Worm (Caenorhabditis elegans) whole organism, young adult: ENCODE measurements around the gene rml-3.

Experiments used
- C06A6.2 ChIP-seq: fragments of 200-800 bp; sonication (Bioruptor generic); conservative IDR thresholded peaks from 2 replicates; pipeline ENCODE4 v1.3.6; 2022; ENCODE audit warnings: missing genetic modification characterization, missing compliant biosample characterization
- F23B12.7 ChIP-seq: sonication (generic microtip); optimal IDR thresholded peaks from 2 replicates; lab custom pipeline; 2017; ENCODE audit warnings: missing genetic modification characterization, mild to moderate bottlenecking, missing compliant biosample characterization, antibody characterized with exemption, moderate library complexity; ENCODE audit not compliant: insufficient read depth
- F37B4.10 ChIP-seq: fragments of 200-800 bp; sonication (Bioruptor generic); IDR thresholded peaks from 2 replicates; pipeline ENCODE4 v1.3.6; 2022; ENCODE audit warnings: missing genetic modification characterization, missing compliant biosample characterization
- F52B5.7 ChIP-seq: sonication (generic microtip); optimal IDR thresholded peaks from 2 replicates; lab custom pipeline; 2016; ENCODE audit warnings: mild to moderate bottlenecking, missing genetic modification characterization, missing compliant biosample characterization
- F55B11.4 ChIP-seq: sonication (generic microtip); optimal IDR thresholded peaks from 2 replicates; lab custom pipeline; 2016; ENCODE audit warnings: missing compliant biosample characterization, missing genetic modification characterization, borderline replicate concordance; ENCODE audit not compliant: insufficient read depth
- K11D2.4 ChIP-seq: fragments of 200-800 bp; sonication (Bioruptor generic); IDR thresholded peaks from 2 replicates; pipeline ENCODE4 v1.3.6; 2022; ENCODE audit warnings: missing genetic modification reagents, missing genetic modification characterization, missing compliant biosample characterization
- Y53F4B.3 ChIP-seq: fragments of 200-800 bp; sonication (Bioruptor generic); IDR thresholded peaks from 2 replicates; pipeline ENCODE4 v1.3.6; 2022; ENCODE audit warnings: missing genetic modification reagents, missing genetic modification characterization, missing compliant biosample characterization
- Y56A3A.18 ChIP-seq: fragments of 200-800 bp; sonication (Bioruptor generic); IDR thresholded peaks from 2 replicates; pipeline ENCODE4 v1.3.6; 2022; ENCODE audit warnings: missing genetic modification reagents, missing genetic modification characterization, missing compliant biosample characterization
- ZK185.1 ChIP-seq: sonication (generic microtip); optimal IDR thresholded peaks from 2 replicates; lab custom pipeline; 2016; ENCODE audit warnings: mild to moderate bottlenecking, missing genetic modification characterization, missing compliant biosample characterization; ENCODE audit not compliant: poor library complexity, severe bottlenecking
- attf-6 ChIP-seq: fragments of 200-800 bp; sonication (Bioruptor generic); IDR thresholded peaks from 2 replicates; pipeline ENCODE4 v1.3.6; 2022; ENCODE audit warnings: missing genetic modification reagents, missing genetic modification characterization, missing compliant biosample characterization
- bed-1 ChIP-seq: fragments of 200-800 bp; sonication (Bioruptor generic); IDR thresholded peaks from 2 replicates; pipeline ENCODE4 v1.3.6; 2022; ENCODE audit warnings: missing genetic modification reagents, missing genetic modification characterization, missing compliant biosample characterization
- cebp-2 ChIP-seq: fragments of 200-800 bp; sonication (Bioruptor generic); IDR thresholded peaks from 2 replicates; pipeline ENCODE4 v1.3.6; 2022; ENCODE audit warnings: missing genetic modification characterization, missing compliant biosample characterization
- ceh-100 ChIP-seq: fragments of 200-800 bp; sonication (Bioruptor generic); IDR thresholded peaks from 2 replicates; pipeline ENCODE4 v1.3.6; 2022; ENCODE audit warnings: missing genetic modification reagents, missing genetic modification characterization, missing compliant biosample characterization
- ceh-27 ChIP-seq: fragments of 200-800 bp; sonication (Bioruptor generic); optimal IDR thresholded peaks from 2 replicates; lab custom pipeline; 2018; ENCODE audit warnings: mild to moderate bottlenecking, missing genetic modification characterization, moderate library complexity, missing compliant biosample characterization
- ceh-79 ChIP-seq: sonication (generic microtip); optimal IDR thresholded peaks from 2 replicates; lab custom pipeline; 2017; ENCODE audit warnings: mild to moderate bottlenecking, missing genetic modification characterization, missing compliant biosample characterization
- die-1 ChIP-seq: sonication (generic microtip); optimal IDR thresholded peaks from 2 replicates; lab custom pipeline; 2016; ENCODE audit warnings: missing genotype, mild to moderate bottlenecking, missing genetic modification characterization, missing compliant biosample characterization
- egl-44 ChIP-seq: fragments of 200-800 bp; sonication (Bioruptor generic); IDR thresholded peaks from 2 replicates; pipeline ENCODE4 v1.3.6; 2022; ENCODE audit warnings: missing genetic modification reagents, missing genetic modification characterization, missing compliant biosample characterization
- egrh-3 ChIP-seq: fragments of 200-800 bp; sonication (Bioruptor generic); IDR thresholded peaks from 2 replicates; pipeline ENCODE4 v1.3.6; 2022; ENCODE audit warnings: missing genetic modification reagents, missing genetic modification characterization, missing compliant biosample characterization
- ets-4 ChIP-seq: fragments of 200-800 bp; sonication (Bioruptor generic); optimal IDR thresholded peaks from 2 replicates; lab custom pipeline; 2018; ENCODE audit warnings: mild to moderate bottlenecking, missing genetic modification characterization, missing compliant biosample characterization
- hmg-20 ChIP-seq: fragments of 200-800 bp; sonication (Bioruptor generic); IDR thresholded peaks from 2 replicates; pipeline ENCODE4 v1.3.6; 2022; ENCODE audit warnings: missing genetic modification reagents, missing genetic modification characterization, missing compliant biosample characterization
- hsf-1 ChIP-seq: fragments of 200-800 bp; sonication (Bioruptor generic); IDR thresholded peaks from 2 replicates; pipeline ENCODE4 v1.3.6; 2022; ENCODE audit warnings: missing genetic modification reagents, missing genetic modification characterization, missing compliant biosample characterization
- let-607 ChIP-seq, 2 experiments: fragments of 200-800 bp in 1 of 2; sonication (Bioruptor generic) in 1 of 2; sonication (generic microtip) in 1 of 2; optimal IDR thresholded peaks; 2 replicates each; lab custom pipeline; 2016 to 2018; ENCODE audit warnings: mild to moderate bottlenecking in 2 of 2, missing compliant biosample characterization in 2 of 2, missing genetic modification characterization in 2 of 2, moderate library complexity in 2 of 2, missing genotype in 1 of 2
- mes-4 ChIP-seq: sonication (generic microtip); optimal IDR thresholded peaks from 2 replicates; lab custom pipeline; 2016; ENCODE audit warnings: missing genotype, missing genetic modification characterization, missing compliant biosample characterization
- mxl-1 ChIP-seq: sonication (generic microtip); optimal IDR thresholded peaks from 2 replicates; lab custom pipeline; 2016; ENCODE audit warnings: missing genetic modification characterization, missing compliant biosample characterization
- nhr-120 ChIP-seq: fragments of 200-800 bp; sonication (Bioruptor generic); IDR thresholded peaks from 2 replicates; pipeline ENCODE4 v1.3.6; 2022; ENCODE audit warnings: missing genetic modification characterization, missing compliant biosample characterization
- nhr-27 ChIP-seq: fragments of 200-800 bp; sonication (Bioruptor generic); optimal IDR thresholded peaks from 2 replicates; lab custom pipeline; 2018; ENCODE audit warnings: mild to moderate bottlenecking, missing genetic modification characterization, moderate library complexity, missing compliant biosample characterization
- nhr-80 ChIP-seq: sonication (generic microtip); optimal IDR thresholded peaks from 2 replicates; lab custom pipeline; 2016; ENCODE audit warnings: missing genetic modification characterization, missing compliant biosample characterization
- pbrm-1 ChIP-seq: fragments of 200-800 bp; sonication (Bioruptor generic); IDR thresholded peaks from 2 replicates; pipeline ENCODE4 v1.3.6; 2022; ENCODE audit warnings: missing genetic modification reagents, missing genetic modification characterization, missing compliant biosample characterization
- sdz-38 ChIP-seq: sonication (generic microtip); optimal IDR thresholded peaks from 2 replicates; lab custom pipeline; 2016; ENCODE audit warnings: missing genotype, missing genetic modification characterization, missing compliant biosample characterization
- snpc-4 ChIP-seq, 5 experiments: fragments of 150-350 bp in 1 of 5; sonication (generic microtip) in 4 of 5; optimal IDR thresholded peaks; 2 replicates each; lab custom pipeline; 2014 to 2018; ENCODE audit warnings: missing genetic modification characterization in 5 of 5, missing biosample characterization in 3 of 5, antibody characterized with exemption in 2 of 5, mild to moderate bottlenecking in 2 of 5, missing compliant biosample characterization in 2 of 5, missing genotype in 2 of 5, moderate library complexity in 2 of 5, missing genetic modification reagents in 1 of 5
- somi-1 ChIP-seq: fragments of 200-800 bp; sonication (Bioruptor generic); optimal IDR thresholded peaks from 2 replicates; lab custom pipeline; 2018; ENCODE audit warnings: mild to moderate bottlenecking, missing genetic modification characterization, missing compliant biosample characterization
- tbp1 ChIP-seq: fragments of 200-800 bp; sonication (Bioruptor generic); optimal IDR thresholded peaks from 2 replicates; lab custom pipeline; 2018; ENCODE audit warnings: mild to moderate bottlenecking, missing genetic modification characterization, missing compliant biosample characterization
- unc-62 ChIP-seq: fragments of 150-350 bp; optimal IDR thresholded peaks from 2 replicates; lab custom pipeline; 2014; ENCODE audit warnings: missing biosample characterization, missing genetic modification reagents, missing genetic modification characterization
- zfh-2 ChIP-seq: fragments of 200-800 bp; sonication (Bioruptor generic); conservative IDR thresholded peaks from 2 replicates; pipeline ENCODE4 v1.3.6; 2022; ENCODE audit warnings: missing genetic modification reagents, missing genetic modification characterization, missing compliant biosample characterization
- ztf-25 ChIP-seq: fragments of 200-800 bp; sonication (Bioruptor generic); IDR thresholded peaks from 2 replicates; pipeline ENCODE4 v1.3.6; 2022; ENCODE audit warnings: missing genetic modification reagents, missing genetic modification characterization, missing compliant biosample characterization
- ztf-28 ChIP-seq: fragments of 200-800 bp; sonication (Bioruptor generic); IDR thresholded peaks from 2 replicates; pipeline ENCODE4 v1.3.6; 2022; ENCODE audit warnings: missing genetic modification reagents, missing genetic modification characterization, missing compliant biosample characterization

rml-3 gene

DNA sequence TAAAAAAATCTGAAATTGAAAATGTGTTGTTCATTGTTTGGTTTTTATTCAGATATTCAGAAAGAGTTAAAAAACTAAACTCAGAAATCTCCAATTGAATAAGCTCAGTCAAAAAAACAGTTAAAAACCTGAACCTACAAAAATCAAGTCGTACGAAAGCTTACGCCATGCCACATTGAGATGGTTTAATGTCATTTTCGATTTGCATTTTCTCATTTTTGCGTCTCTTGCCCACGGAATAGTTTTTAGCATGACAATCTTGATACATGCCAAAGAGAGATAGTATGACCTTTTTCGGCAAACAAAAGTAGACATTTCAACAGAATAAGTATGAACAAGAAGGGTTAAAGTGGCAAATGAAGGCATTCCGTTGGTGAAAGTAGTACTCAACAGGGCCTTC lies 42.1 kb upstream of the rml-3 start:
- TF ChIP-seq F55B11.4 (tag; lab: Kevin White, UChicago): no peak
- no peak for TF ChIP-seq cebp-2 (GFP tag; lab: Robert Waterston, UW)
- TF ChIP-seq nhr-120 (GFP tag; lab: Robert Waterston, UW): no peak
- no peak for TF ChIP-seq attf-6
- TF ChIP-seq nhr-80 (tag; lab: Kevin White, UChicago): no peak

DNA sequence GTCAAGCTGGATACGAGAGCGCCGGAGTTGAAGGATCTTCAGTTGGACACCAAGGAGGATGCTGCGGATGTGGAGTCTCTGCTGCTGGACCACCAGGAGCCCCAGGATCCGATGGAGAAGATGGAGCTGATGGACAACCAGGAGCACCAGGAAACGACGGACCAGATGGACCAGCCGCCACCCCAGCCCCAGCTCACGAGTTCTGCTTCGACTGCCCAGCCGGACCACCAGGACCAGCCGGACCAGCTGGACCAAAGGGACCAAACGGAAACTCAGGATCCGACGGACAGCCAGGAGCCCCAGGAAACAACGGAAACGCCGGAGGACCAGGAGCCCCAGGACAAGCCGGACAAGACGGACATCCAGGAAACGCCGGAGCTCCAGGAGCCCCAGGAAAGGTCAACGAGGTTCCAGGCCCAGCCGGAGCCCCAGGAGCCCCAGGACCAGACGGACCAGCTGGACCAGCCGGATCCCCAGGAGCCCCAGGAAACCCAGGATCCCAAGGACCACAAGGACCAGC lies 41.5 kb upstream of the rml-3 start:
- TF ChIP-seq zfh-2 (GFP tag; lab: Robert Waterston, UW) (0 out of 2 replicates have a peak, but pooled peaks have one; percentile 28), egrh-3 (peak; percentile 92)

DNA sequence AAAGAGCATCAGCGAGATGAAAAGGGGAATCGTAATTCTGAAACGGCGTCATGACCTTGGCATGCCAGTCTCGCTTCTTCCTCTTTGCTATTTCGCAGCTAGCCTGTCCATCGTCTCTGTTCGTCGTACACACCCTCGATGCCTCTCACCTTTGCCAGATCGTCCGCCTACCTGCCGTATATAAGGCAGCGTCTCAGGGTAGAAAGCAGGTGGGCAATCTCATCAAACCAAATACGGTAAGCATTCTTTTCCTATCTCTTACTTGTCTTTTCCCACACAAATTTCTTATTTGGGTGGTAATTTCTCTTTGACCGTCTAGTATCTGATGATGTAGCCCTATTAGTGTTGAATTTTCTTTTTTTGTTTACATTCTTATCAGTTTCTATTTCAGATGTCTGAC lies 40.8 kb upstream of the rml-3 start, which contains the start of gene col-166:
Gene col-166 (plus strand): TSS at position 392 of the 400 bp plus-strand sequence.
- TF ChIP-seq mxl-1 (tag; lab: Kevin White, UChicago) (no peak), ztf-25 (GFP tag; lab: Robert Waterston, UW) (no peak), egrh-3 (no peak), F37B4.10 (GFP tag; lab: Robert Waterston, UW) (no peak)
- TF ChIP-seq, all 124 proteins: peak for 0

DNA sequence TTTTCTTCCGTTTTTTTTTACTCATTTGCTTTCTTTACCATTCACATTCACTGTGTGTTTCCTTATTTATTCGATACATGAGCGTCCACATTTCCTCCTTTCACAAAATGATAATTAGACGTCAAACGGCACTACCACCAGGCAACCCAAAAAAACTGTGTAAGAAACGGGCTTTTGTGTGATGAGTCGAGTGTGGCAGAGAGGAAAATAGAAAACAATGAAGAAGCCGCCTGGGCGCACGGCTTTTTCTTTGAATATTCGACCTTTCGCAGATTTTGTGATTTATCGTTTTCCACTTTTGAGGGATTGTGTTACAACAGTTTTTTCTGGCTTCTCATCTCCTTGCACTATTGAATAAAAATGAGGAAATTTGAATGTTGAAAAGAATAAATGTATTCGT lies 39.4 kb upstream of the rml-3 start:
- TF ChIP-seq sdz-38: no peak
- no peak for TF ChIP-seq F23B12.7 (tag; lab: Kevin White, UChicago)
- no peak for TF ChIP-seq ceh-79 (tag; lab: Kevin White, UChicago)
- TF ChIP-seq ztf-28 (GFP tag; lab: Robert Waterston, UW): no peak
- no peak for TF ChIP-seq unc-62 (GFP tag; lab: Kevin White, UChicago)
- TF ChIP-seq zfh-2 (GFP tag; lab: Robert Waterston, UW): no peak
- TF ChIP-seq bed-1 (GFP tag; lab: Robert Waterston, UW): no peak
- TF ChIP-seq nhr-27 (tag; lab: Kevin White, UChicago): no peak
- no peak for TF ChIP-seq attf-6
- TF ChIP-seq, all 124 proteins: peak for 0

DNA sequence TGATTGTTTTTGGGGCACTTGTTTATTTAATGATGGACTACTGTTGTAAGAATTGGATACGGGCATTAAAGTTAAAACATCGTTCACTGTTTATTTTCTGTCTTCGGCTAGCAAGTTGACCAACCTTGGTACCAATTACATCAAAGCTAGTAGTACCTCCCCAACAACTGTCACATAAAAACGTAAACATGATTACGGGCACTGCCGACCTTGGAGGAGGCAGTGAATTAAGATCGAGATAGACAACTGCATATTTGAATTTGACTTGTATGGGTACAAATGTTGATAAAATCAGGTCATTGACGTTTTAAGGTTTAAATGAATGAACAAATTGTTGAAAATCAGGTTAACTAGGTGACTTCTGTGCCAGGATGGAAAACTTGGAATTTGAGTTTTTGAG lies 38.4 kb upstream of the rml-3 start:
- TF ChIP-seq hmg-20 (GFP tag; lab: Robert Waterston, UW) (no peak), K11D2.4 (GFP tag; lab: Robert Waterston, UW) (no peak), tbp1 (GFP tag; lab: Kevin White, UChicago) (no peak), ZK185.1 (tag; lab: Kevin White, UChicago) (no peak), snpc-4 (GFP tag; optimal IDR thresholded peaks at IDR 0.05; lab: Kevin White, UChicago) (no peak), snpc-4 (tag; optimal IDR thresholded peaks at IDR 0.05; lab: Kevin White, UChicago) (no peak)

DNA sequence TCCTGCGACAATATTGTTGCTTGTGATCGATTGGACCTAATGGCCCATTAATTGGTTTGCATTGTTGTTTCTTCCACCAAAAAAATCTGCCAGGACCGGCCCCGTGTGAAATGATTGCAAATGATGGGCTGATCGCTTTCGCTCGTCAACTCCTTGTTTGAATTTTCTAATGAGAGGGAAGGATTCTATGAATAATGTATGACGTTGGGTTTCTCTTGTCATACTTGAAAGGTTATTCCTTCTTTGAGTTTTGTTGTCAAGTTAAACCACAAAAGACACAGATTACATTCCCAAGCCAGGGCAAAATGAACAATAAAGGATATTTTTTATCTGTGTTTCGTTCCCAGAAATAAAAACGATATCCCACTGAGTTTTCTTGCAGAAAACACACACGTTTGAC lies 37.8 kb upstream of the rml-3 start:
- no peak for TF ChIP-seq sdz-38
- no peak for TF ChIP-seq C06A6.2

DNA sequence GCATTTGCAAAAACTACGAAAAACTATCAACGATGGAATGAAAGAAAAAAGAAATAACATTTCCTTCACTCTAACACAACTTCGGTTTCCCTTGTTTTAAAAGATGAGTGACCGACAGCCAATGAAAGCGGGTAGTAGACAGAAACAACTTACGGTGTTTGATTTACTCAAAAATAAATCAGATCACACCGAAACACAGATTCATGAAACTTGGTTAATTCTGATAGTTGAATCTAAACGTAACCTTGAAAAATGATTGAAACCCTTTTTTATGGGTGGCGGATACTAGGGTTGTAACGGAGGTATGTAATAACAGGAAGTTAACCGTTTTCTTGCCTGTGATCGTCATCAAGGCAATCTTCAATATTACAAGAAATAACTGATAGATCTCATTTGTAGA lies 36.5 kb upstream of the rml-3 start:
- no peak for TF ChIP-seq ceh-100 (GFP tag; lab: Robert Waterston, UW)
- TF ChIP-seq pbrm-1 (GFP tag; lab: Robert Waterston, UW): no peak
- TF ChIP-seq die-1 (tag; lab: Kevin White, UChicago): no peak
- no peak for TF ChIP-seq ets-4 (GFP tag; lab: Kevin White, UChicago)
- no peak for TF ChIP-seq mes-4 (tag; lab: Kevin White, UChicago)
- no peak for TF ChIP-seq F23B12.7 (tag; lab: Kevin White, UChicago)
- no peak for TF ChIP-seq ztf-28 (GFP tag; lab: Robert Waterston, UW)
- TF ChIP-seq ceh-27 (GFP tag; lab: Kevin White, UChicago): no peak
- no peak for TF ChIP-seq somi-1 (GFP tag; lab: Kevin White, UChicago)
- TF ChIP-seq F55B11.4 (tag; lab: Kevin White, UChicago): no peak
- TF ChIP-seq snpc-4 (GFP tag; optimal IDR thresholded peaks at IDR 0.05; lab: Kevin White, UChicago): no peak
- no peak for TF ChIP-seq snpc-4 (tag; optimal IDR thresholded peaks at IDR 0.05; lab: Kevin White, UChicago)
- TF ChIP-seq cebp-2 (GFP tag; lab: Robert Waterston, UW): no peak
- no peak for TF ChIP-seq F52B5.7 (tag; lab: Kevin White, UChicago)
- no peak for TF ChIP-seq egl-44 (GFP tag; lab: Robert Waterston, UW)
- no peak for TF ChIP-seq Y56A3A.18
- no peak for TF ChIP-seq hsf-1 (GFP tag; lab: Robert Waterston, UW)
- no peak for TF ChIP-seq let-607 (tag; optimal IDR thresholded peaks at IDR 0.05; lab: Kevin White, UChicago)
- TF ChIP-seq Y53F4B.3: no peak
